Worm (Caenorhabditis elegans) whole organism, L4 larva: ENCODE data around the gene snf-9.

ENCODE experiments used
- ama-1 ChIP-seq: fragments of 150-350 bp; optimal IDR thresholded peaks from 2 replicates; lab custom pipeline; 2014; ENCODE audit warnings: inconsistent platforms, mixed read lengths
- dmd-8 ChIP-seq: fragments of 200-800 bp; sonication (Bioruptor generic); IDR thresholded peaks from 2 replicates; pipeline ENCODE4 v1.3.6; 2022; ENCODE audit warnings: missing genetic modification characterization, missing compliant biosample characterization
- dve-1 ChIP-seq: sonication (generic microtip); optimal IDR thresholded peaks from 2 replicates; lab custom pipeline; 2017; ENCODE audit warnings: antibody characterized with exemption, mild to moderate bottlenecking, missing genetic modification characterization, missing compliant biosample characterization; ENCODE audit not compliant: insufficient read depth
- fos-1 ChIP-seq: fragments of 150-350 bp; optimal IDR thresholded peaks from 2 replicates; lab custom pipeline; 2014; ENCODE audit warnings: missing biosample characterization, missing genetic modification characterization
- lin-39 ChIP-seq: fragments of 150-350 bp; optimal IDR thresholded peaks from 2 replicates; lab custom pipeline; 2014; ENCODE audit warnings: missing biosample characterization, missing genetic modification reagents, missing genetic modification characterization
- pha-4 ChIP-seq, 2 experiments: fragments of 150-350 bp in 1 of 2; fragments of 200-800 bp in 1 of 2; sonication (Bioruptor generic) in 1 of 2; IDR thresholded peaks in 1 of 2; optimal IDR thresholded peaks in 1 of 2; 2 replicates each; pipeline versions ENCODE4 v1.3.6 to Lab custom; 2014 to 2022; ENCODE audit warnings: missing genetic modification characterization in 2 of 2, missing genetic modification reagents in 2 of 2, missing biosample characterization in 1 of 2, missing compliant biosample characterization in 1 of 2
- set-16 ChIP-seq: fragments of 200-800 bp; sonication (Bioruptor generic); IDR thresholded peaks from 2 replicates; pipeline ENCODE4 v1.3.6; 2022; ENCODE audit warnings: missing genetic modification reagents, missing genetic modification characterization, missing compliant biosample characterization
- zag-1 ChIP-seq: fragments of 150-350 bp; optimal IDR thresholded peaks from 2 replicates; lab custom pipeline; 2014; ENCODE audit warnings: missing biosample characterization, missing genetic modification characterization

ce11 chrIV:17278363-17278762, 33.6 kb upstream of the snf-9 start:
- TF ChIP-seq pha-4 (GFP tag; IDR thresholded peaks at IDR 0.05; lab: Robert Waterston, UW) (peak; percentile 93), pha-4 (tag; optimal IDR thresholded peaks at IDR 0.05; lab: Kevin White, UChicago) (peak; percentile 46), dmd-8 (GFP tag; lab: Robert Waterston, UW) (no peak), lin-39 (peak; percentile 58), dve-1 (tag; lab: Kevin White, UChicago) (peak; percentile 98), set-16 (GFP tag; lab: Robert Waterston, UW) (peak; percentile 65), ama-1 (lab: Kevin White, UChicago) (no peak), fos-1 (peak; percentile 62), zag-1 (tag; lab: Kevin White, UChicago) (peak; percentile 79)
